Worm (Caenorhabditis elegans) whole organism, young adult: ENCODE results near the gene eat-3.

Experiments
- C17E4.6 ChIP-seq: fragments of 200-800 bp; sonication (Bioruptor generic); IDR thresholded peaks from 2 replicates; pipeline ENCODE4 v1.3.6; 2022; ENCODE audit warnings: missing genetic modification reagents, missing genetic modification characterization, missing compliant biosample characterization
- F33H1.4 ChIP-seq: fragments of 200-800 bp; sonication (Bioruptor generic); IDR thresholded peaks from 2 replicates; pipeline ENCODE4 v1.3.6; 2022; ENCODE audit warnings: missing genetic modification reagents, missing genetic modification characterization, missing compliant biosample characterization
- F37B4.10 ChIP-seq: fragments of 200-800 bp; sonication (Bioruptor generic); IDR thresholded peaks from 2 replicates; pipeline ENCODE4 v1.3.6; 2022; ENCODE audit warnings: missing genetic modification characterization, missing compliant biosample characterization
- F57C9.4 ChIP-seq: sonication (generic microtip); optimal IDR thresholded peaks from 2 replicates; lab custom pipeline; 2017; ENCODE audit warnings: mild to moderate bottlenecking, missing genetic modification characterization, missing compliant biosample characterization
- Y53G8AR.9 ChIP-seq: fragments of 200-800 bp; sonication (Bioruptor generic); conservative IDR thresholded peaks from 2 replicates; pipeline ENCODE4 v1.3.6; 2022; ENCODE audit warnings: missing genetic modification reagents, missing genetic modification characterization, missing compliant biosample characterization
- Y56A3A.18 ChIP-seq: fragments of 200-800 bp; sonication (Bioruptor generic); IDR thresholded peaks from 2 replicates; pipeline ENCODE4 v1.3.6; 2022; ENCODE audit warnings: missing genetic modification reagents, missing genetic modification characterization, missing compliant biosample characterization
- Y67H2A.10 ChIP-seq: fragments of 200-800 bp; sonication (Bioruptor generic); conservative IDR thresholded peaks from 2 replicates; pipeline ENCODE4 v1.3.6; 2022; ENCODE audit warnings: missing genetic modification reagents, missing genetic modification characterization, missing compliant biosample characterization
- Y95B8A.8 ChIP-seq: fragments of 200-800 bp; sonication (Bioruptor generic); IDR thresholded peaks from 2 replicates; pipeline ENCODE4 v1.3.6; 2022; ENCODE audit warnings: missing genetic modification reagents, missing genetic modification characterization, missing compliant biosample characterization
- ama-1 ChIP-seq, 3 experiments: fragments of 150-350 bp in 1 of 3; sonication (generic microtip) in 2 of 3; optimal IDR thresholded peaks; 2 replicates each; lab custom pipeline; 2014 to 2018; ENCODE audit warnings: missing biosample characterization in 2 of 3, missing genetic modification characterization in 2 of 3, missing genetic modification reagents in 2 of 3
- aptf-2 ChIP-seq: fragments of 200-800 bp; sonication (Bioruptor generic); conservative IDR thresholded peaks from 2 replicates; pipeline ENCODE4 v1.3.6; 2022; ENCODE audit warnings: missing genetic modification reagents, missing genetic modification characterization, missing compliant biosample characterization
- athp-1 ChIP-seq: sonication (generic microtip); optimal IDR thresholded peaks from 2 replicates; lab custom pipeline; 2017; ENCODE audit warnings: mild to moderate bottlenecking, missing genetic modification characterization, missing compliant biosample characterization
- attf-5 ChIP-seq: fragments of 200-800 bp; sonication (Bioruptor generic); optimal IDR thresholded peaks from 2 replicates; lab custom pipeline; 2018; ENCODE audit warnings: mild to moderate bottlenecking, missing genetic modification characterization, missing compliant biosample characterization
- attf-6 ChIP-seq: fragments of 200-800 bp; sonication (Bioruptor generic); IDR thresholded peaks from 2 replicates; pipeline ENCODE4 v1.3.6; 2022; ENCODE audit warnings: missing genetic modification reagents, missing genetic modification characterization, missing compliant biosample characterization
- ceh-27 ChIP-seq: fragments of 200-800 bp; sonication (Bioruptor generic); optimal IDR thresholded peaks from 2 replicates; lab custom pipeline; 2018; ENCODE audit warnings: mild to moderate bottlenecking, missing genetic modification characterization, moderate library complexity, missing compliant biosample characterization
- ceh-79 ChIP-seq: sonication (generic microtip); optimal IDR thresholded peaks from 2 replicates; lab custom pipeline; 2017; ENCODE audit warnings: mild to moderate bottlenecking, missing genetic modification characterization, missing compliant biosample characterization
- die-1 ChIP-seq: sonication (generic microtip); optimal IDR thresholded peaks from 2 replicates; lab custom pipeline; 2016; ENCODE audit warnings: missing genotype, mild to moderate bottlenecking, missing genetic modification characterization, missing compliant biosample characterization
- dox-1 ChIP-seq: fragments of 200-800 bp; sonication (Bioruptor generic); IDR thresholded peaks from 2 replicates; pipeline ENCODE4 v1.3.6; 2022; ENCODE audit warnings: missing genetic modification reagents, missing genetic modification characterization, missing compliant biosample characterization
- efl-1 ChIP-seq: fragments of 150-350 bp; optimal IDR thresholded peaks from 2 replicates; lab custom pipeline; 2014; ENCODE audit warnings: missing biosample characterization, missing genetic modification reagents, missing genetic modification characterization
- egl-18 ChIP-seq: fragments of 200-800 bp; sonication (Bioruptor generic); IDR thresholded peaks from 2 replicates; pipeline ENCODE4 v1.3.6; 2022; ENCODE audit warnings: missing genetic modification reagents, missing genetic modification characterization, missing compliant biosample characterization
- ets-4 ChIP-seq: fragments of 200-800 bp; sonication (Bioruptor generic); optimal IDR thresholded peaks from 2 replicates; lab custom pipeline; 2018; ENCODE audit warnings: mild to moderate bottlenecking, missing genetic modification characterization, missing compliant biosample characterization
- him-1 ChIP-seq: sonication (generic microtip); optimal IDR thresholded peaks from 2 replicates; lab custom pipeline; 2016; ENCODE audit warnings: missing genotype, missing genetic modification reagents, missing genetic modification characterization, missing compliant biosample characterization
- hlh-12 ChIP-seq: sonication (generic microtip); optimal IDR thresholded peaks from 2 replicates; lab custom pipeline; 2016; ENCODE audit warnings: missing genetic modification characterization, missing compliant biosample characterization
- hmg-1.2 ChIP-seq: fragments of 200-800 bp; sonication (Bioruptor generic); IDR thresholded peaks from 2 replicates; pipeline ENCODE4 v1.3.6; 2022; ENCODE audit warnings: missing genetic modification reagents, missing genetic modification characterization, missing compliant biosample characterization
- hsf-1 ChIP-seq: fragments of 200-800 bp; sonication (Bioruptor generic); IDR thresholded peaks from 2 replicates; pipeline ENCODE4 v1.3.6; 2022; ENCODE audit warnings: missing genetic modification reagents, missing genetic modification characterization, missing compliant biosample characterization
- let-607 ChIP-seq, 2 experiments: fragments of 200-800 bp in 1 of 2; sonication (Bioruptor generic) in 1 of 2; sonication (generic microtip) in 1 of 2; optimal IDR thresholded peaks; 2 replicates each; lab custom pipeline; 2016 to 2018; ENCODE audit warnings: mild to moderate bottlenecking in 2 of 2, missing compliant biosample characterization in 2 of 2, missing genetic modification characterization in 2 of 2, moderate library complexity in 2 of 2, missing genotype in 1 of 2
- lin-26 ChIP-seq: fragments of 200-800 bp; sonication (Bioruptor generic); IDR thresholded peaks from 2 replicates; pipeline ENCODE4 v1.3.6; 2022; ENCODE audit warnings: missing genetic modification reagents, missing genetic modification characterization, missing compliant biosample characterization
- lin-35 ChIP-seq, 3 experiments: fragments of 150-350 bp in 2 of 3; sonication (generic microtip) in 1 of 3; optimal IDR thresholded peaks; 2 replicates each; lab custom pipeline; 2014 to 2018; ENCODE audit warnings: missing biosample characterization in 3 of 3, missing genetic modification characterization in 3 of 3, missing genetic modification reagents in 3 of 3
- lin-54 ChIP-seq: fragments of 200-800 bp; sonication (Bioruptor generic); optimal IDR thresholded peaks from 2 replicates; lab custom pipeline; 2018; ENCODE audit warnings: mild to moderate bottlenecking, missing genetic modification characterization, missing compliant biosample characterization
- lir-1 ChIP-seq: fragments of 200-800 bp; sonication (Bioruptor generic); conservative IDR thresholded peaks from 2 replicates; pipeline ENCODE4 v1.3.6; 2022; ENCODE audit warnings: missing genetic modification reagents, missing genetic modification characterization, missing compliant biosample characterization
- lsl-1 ChIP-seq: fragments of 200-800 bp; sonication (Bioruptor generic); optimal IDR thresholded peaks from 2 replicates; lab custom pipeline; 2018; ENCODE audit warnings: mild to moderate bottlenecking, missing genetic modification characterization, moderate library complexity, missing compliant biosample characterization
- madf-10 ChIP-seq: sonication (generic microtip); optimal IDR thresholded peaks from 2 replicates; lab custom pipeline; 2016; ENCODE audit warnings: mild to moderate bottlenecking, missing genetic modification characterization, missing compliant biosample characterization
- madf-3 ChIP-seq: fragments of 200-800 bp; sonication (Bioruptor generic); IDR thresholded peaks from 2 replicates; pipeline ENCODE4 v1.3.6; 2022; ENCODE audit warnings: missing genetic modification reagents, missing genetic modification characterization, missing compliant biosample characterization
- madf-8 ChIP-seq: fragments of 200-800 bp; sonication (Bioruptor generic); conservative IDR thresholded peaks from 2 replicates; pipeline ENCODE4 v1.3.6; 2022; ENCODE audit warnings: missing genetic modification reagents, missing genetic modification characterization, missing compliant biosample characterization
- nfya-1 ChIP-seq: sonication (generic microtip); optimal IDR thresholded peaks from 2 replicates; lab custom pipeline; 2017; ENCODE audit warnings: antibody characterized with exemption, missing compliant biosample characterization, missing genetic modification characterization, borderline replicate concordance; ENCODE audit not compliant: insufficient read depth
- nfyb-1 ChIP-seq: fragments of 200-800 bp; sonication (Bioruptor generic); IDR thresholded peaks from 2 replicates; pipeline ENCODE4 v1.3.6; 2022; ENCODE audit warnings: missing genetic modification reagents, missing genetic modification characterization, missing compliant biosample characterization
- nhr-179 ChIP-seq: sonication (generic microtip); optimal IDR thresholded peaks from 2 replicates; lab custom pipeline; 2016; ENCODE audit warnings: mild to moderate bottlenecking, missing genetic modification characterization, missing compliant biosample characterization
- nhr-27 ChIP-seq: fragments of 200-800 bp; sonication (Bioruptor generic); optimal IDR thresholded peaks from 2 replicates; lab custom pipeline; 2018; ENCODE audit warnings: mild to moderate bottlenecking, missing genetic modification characterization, moderate library complexity, missing compliant biosample characterization
- nhr-90 ChIP-seq: sonication (generic microtip); optimal IDR thresholded peaks from 2 replicates; lab custom pipeline; 2016; ENCODE audit warnings: missing genotype, mild to moderate bottlenecking, missing genetic modification characterization, missing compliant biosample characterization
- pha-4 ChIP-seq: fragments of 150-350 bp; sonication (generic microtip); optimal IDR thresholded peaks from 2 replicates; lab custom pipeline; 2014; ENCODE audit warnings: missing biosample characterization, missing genetic modification reagents, missing genetic modification characterization
- rec-8 ChIP-seq, 2 experiments: sonication (generic microtip); optimal IDR thresholded peaks; 2 replicates each; lab custom pipeline; 2016; ENCODE audit warnings: mild to moderate bottlenecking in 2 of 2, missing genetic modification characterization in 2 of 2, missing genetic modification reagents in 2 of 2, missing genotype in 2 of 2, missing biosample characterization in 1 of 2, missing compliant biosample characterization in 1 of 2, moderate library complexity in 1 of 2
- repo-1 ChIP-seq: sonication (generic microtip); optimal IDR thresholded peaks from 2 replicates; lab custom pipeline; 2017; ENCODE audit warnings: mild to moderate bottlenecking, missing genetic modification characterization, missing compliant biosample characterization
- rpc-1 ChIP-seq, 2 experiments: fragments of 150-350 bp in 1 of 2; sonication (generic microtip) in 1 of 2; optimal IDR thresholded peaks; 2 replicates each; lab custom pipeline; 2014 to 2018; ENCODE audit warnings: missing biosample characterization in 1 of 2, missing genetic modification characterization in 1 of 2, missing genetic modification reagents in 1 of 2, missing genotype in 1 of 2
- snpc-3.4 ChIP-seq: sonication (generic microtip); optimal IDR thresholded peaks from 2 replicates; lab custom pipeline; 2017; ENCODE audit warnings: missing genetic modification characterization, mild to moderate bottlenecking, missing compliant biosample characterization, antibody characterized with exemption, moderate library complexity, missing genotype, missing genetic modification reagents
- unc-62 ChIP-seq: fragments of 150-350 bp; optimal IDR thresholded peaks from 2 replicates; lab custom pipeline; 2014; ENCODE audit warnings: missing biosample characterization, missing genetic modification reagents, missing genetic modification characterization
- xnd-1 ChIP-seq: sonication (generic microtip); optimal IDR thresholded peaks from 2 replicates; lab custom pipeline; 2016; ENCODE audit warnings: missing genotype, missing genetic modification reagents, missing genetic modification characterization, missing compliant biosample characterization
- ztf-18 ChIP-seq: sonication (generic microtip); optimal IDR thresholded peaks from 2 replicates; lab custom pipeline; 2016; ENCODE audit warnings: missing genotype, mild to moderate bottlenecking, missing genetic modification characterization, missing compliant biosample characterization
- ztf-22 ChIP-seq: fragments of 200-800 bp; sonication (Bioruptor generic); optimal IDR thresholded peaks from 2 replicates; lab custom pipeline; 2018; ENCODE audit warnings: mild to moderate bottlenecking, missing genetic modification characterization, moderate library complexity, missing compliant biosample characterization
- ztf-26 ChIP-seq: sonication (generic microtip); optimal IDR thresholded peaks from 2 replicates; lab custom pipeline; 2017; ENCODE audit warnings: missing genetic modification characterization, missing compliant biosample characterization

Gene eat-3

DNA sequence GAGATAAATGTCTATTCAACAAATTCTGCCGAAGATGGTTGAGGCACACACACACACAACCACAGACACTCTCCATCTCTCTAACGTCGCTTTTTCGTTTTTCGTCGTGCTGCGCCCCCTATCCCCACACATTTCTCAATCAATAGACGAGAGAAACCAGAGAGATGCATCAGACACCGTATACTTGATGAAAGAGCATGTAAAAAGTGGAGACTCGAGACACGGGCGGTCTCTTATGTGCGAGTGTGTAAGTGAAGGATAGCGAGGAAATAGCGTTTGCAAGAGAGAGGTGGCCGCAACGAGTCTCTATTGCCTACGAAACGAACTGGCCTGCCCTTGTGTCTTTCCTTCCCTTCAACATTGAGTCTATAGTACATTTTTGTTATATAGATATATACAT lies 41.9 kb upstream of the eat-3 start (continued):
- TF ChIP-seq rpc-1 (optimal IDR thresholded peaks at IDR 0.05; lab: Kevin White, UChicago) (no peak), rpc-1 (tag; optimal IDR thresholded peaks at IDR 0.05; lab: Kevin White, UChicago) (no peak), repo-1 (tag; lab: Kevin White, UChicago) (peak; percentile 65), snpc-3.4 (tag; lab: Kevin White, UChicago) (no peak), pha-4 (tag; lab: Kevin White, UChicago) (no peak), madf-8 (no peak), ets-4 (GFP tag; lab: Kevin White, UChicago) (peak; percentile 85), egl-18 (GFP tag; lab: Robert Waterston, UW) (no peak), attf-5 (GFP tag; lab: Kevin White, UChicago) (peak; percentile 82), unc-62 (GFP tag; lab: Kevin White, UChicago) (peak; percentile 63), Y67H2A.10 (GFP tag; lab: Robert Waterston, UW) (no peak), ztf-26 (peak; percentile 83), nfya-1 (tag; lab: Kevin White, UChicago) (no peak), ceh-27 (GFP tag; lab: Kevin White, UChicago) (peak; percentile 81), C17E4.6 (GFP tag; lab: Robert Waterston, UW) (no peak), Y95B8A.8 (GFP tag; lab: Robert Waterston, UW) (peak; percentile 78; the same call in 1 of the 2 replicates), lin-35 (GFP tag; optimal IDR thresholded peaks at IDR 0.05; lab: Kevin White, UChicago) (peak in 1 of 3 experiments; percentile 82), madf-10 (tag; lab: Kevin White, UChicago) (peak; percentile 77), efl-1 (GFP tag; lab: Kevin White, UChicago) (no peak), ztf-22 (peak; percentile 40), rec-8 (tag; optimal IDR thresholded peaks at IDR 0.05; lab: Kevin White, UChicago) (no peak), aptf-2 (GFP tag; lab: Robert Waterston, UW) (no peak), ceh-79 (tag; lab: Kevin White, UChicago) (no peak), Y53G8AR.9 (GFP tag; lab: Robert Waterston, UW) (peak; percentile 81), let-607 (tag; optimal IDR thresholded peaks at IDR 0.05; lab: Kevin White, UChicago) (peak; percentile 58 to 62), ama-1 (optimal IDR thresholded peaks at IDR 0.05; lab: Kevin White, UChicago) (peak; percentile 33), ama-1 (GFP tag; optimal IDR thresholded peaks at IDR 0.05; lab: Kevin White, UChicago) (peak in 1 of 2 experiments; percentile 50), nhr-179 (tag; lab: Kevin White, UChicago) (no peak), hlh-12 (tag; lab: Kevin White, UChicago) (no peak), F57C9.4 (no peak), hsf-1 (no peak), him-1 (tag; lab: Kevin White, UChicago) (no peak), xnd-1 (no peak), dox-1 (GFP tag; lab: Robert Waterston, UW) (peak; percentile 89), athp-1 (tag; lab: Kevin White, UChicago) (no peak), lin-54 (GFP tag; lab: Kevin White, UChicago) (peak; percentile 67), lsl-1 (GFP tag; lab: Kevin White, UChicago) (no peak), F37B4.10 (GFP tag; lab: Robert Waterston, UW) (no peak), Y56A3A.18 (GFP tag; lab: Robert Waterston, UW) (0 out of 2 replicates have a peak, but pooled peaks have one; percentile 31), madf-3 (GFP tag; lab: Robert Waterston, UW) (no peak), lin-26 (GFP tag; lab: Robert Waterston, UW) (peak; percentile 63), nhr-90 (tag; lab: Kevin White, UChicago) (peak; percentile 50), die-1 (tag; lab: Kevin White, UChicago) (peak; percentile 32), nfyb-1 (GFP tag; lab: Robert Waterston, UW) (peak; percentile 91), lir-1 (GFP tag; lab: Robert Waterston, UW) (0 out of 2 replicates have a peak, but pooled peaks have one; percentile 6), ztf-18 (peak; percentile 64), hmg-1.2 (GFP tag; lab: Robert Waterston, UW) (peak; percentile 88), attf-6 (GFP tag; lab: Robert Waterston, UW) (no peak), nhr-27 (tag; lab: Kevin White, UChicago) (no peak), F33H1.4 (GFP tag; lab: Robert Waterston, UW) (no peak)
